Worm (Caenorhabditis elegans) whole organism, young adult: ENCODE data around the gene Y54G2A.41.

Source experiments
- B0019.2 ChIP-seq: fragments of 200-800 bp; sonication (Bioruptor generic); conservative IDR thresholded peaks from 2 replicates; pipeline ENCODE4 v1.3.6; 2022; ENCODE audit warnings: missing genetic modification reagents, missing genetic modification characterization, missing compliant biosample characterization
- B0336.3 ChIP-seq: fragments of 200-800 bp; sonication (Bioruptor generic); IDR thresholded peaks from 2 replicates; pipeline ENCODE4 v1.3.6; 2022; ENCODE audit warnings: missing genetic modification characterization, missing compliant biosample characterization
- C17E4.6 ChIP-seq: fragments of 200-800 bp; sonication (Bioruptor generic); IDR thresholded peaks from 2 replicates; pipeline ENCODE4 v1.3.6; 2022; ENCODE audit warnings: missing genetic modification reagents, missing genetic modification characterization, missing compliant biosample characterization
- D2030.7 ChIP-seq: fragments of 200-800 bp; sonication (Bioruptor generic); IDR thresholded peaks from 2 replicates; pipeline ENCODE4 v1.3.6; 2022; ENCODE audit warnings: missing genetic modification reagents, missing genetic modification characterization, missing compliant biosample characterization
- F23B12.7 ChIP-seq: sonication (generic microtip); optimal IDR thresholded peaks from 2 replicates; lab custom pipeline; 2017; ENCODE audit warnings: missing genetic modification characterization, mild to moderate bottlenecking, missing compliant biosample characterization, antibody characterized with exemption, moderate library complexity; ENCODE audit not compliant: insufficient read depth
- F55B11.4 ChIP-seq: sonication (generic microtip); optimal IDR thresholded peaks from 2 replicates; lab custom pipeline; 2016; ENCODE audit warnings: missing compliant biosample characterization, missing genetic modification characterization, borderline replicate concordance; ENCODE audit not compliant: insufficient read depth
- K11D2.4 ChIP-seq: fragments of 200-800 bp; sonication (Bioruptor generic); IDR thresholded peaks from 2 replicates; pipeline ENCODE4 v1.3.6; 2022; ENCODE audit warnings: missing genetic modification reagents, missing genetic modification characterization, missing compliant biosample characterization
- K12H6.12 ChIP-seq: fragments of 200-800 bp; sonication (Bioruptor generic); optimal IDR thresholded peaks from 2 replicates; lab custom pipeline; 2018; ENCODE audit warnings: mild to moderate bottlenecking, missing genetic modification characterization, missing compliant biosample characterization
- T07F8.4 ChIP-seq: sonication (generic microtip); optimal IDR thresholded peaks from 2 replicates; lab custom pipeline; 2016; ENCODE audit warnings: mild to moderate bottlenecking, missing genetic modification characterization, moderate library complexity, missing compliant biosample characterization
- T26A5.8 ChIP-seq: sonication (generic microtip); optimal IDR thresholded peaks from 2 replicates; lab custom pipeline; 2016; ENCODE audit warnings: missing genetic modification characterization, missing compliant biosample characterization
- Y53F4B.3 ChIP-seq: fragments of 200-800 bp; sonication (Bioruptor generic); IDR thresholded peaks from 2 replicates; pipeline ENCODE4 v1.3.6; 2022; ENCODE audit warnings: missing genetic modification reagents, missing genetic modification characterization, missing compliant biosample characterization
- Y53G8AR.9 ChIP-seq: fragments of 200-800 bp; sonication (Bioruptor generic); conservative IDR thresholded peaks from 2 replicates; pipeline ENCODE4 v1.3.6; 2022; ENCODE audit warnings: missing genetic modification reagents, missing genetic modification characterization, missing compliant biosample characterization
- Y79H2A.3 ChIP-seq: fragments of 200-800 bp; sonication (Bioruptor generic); conservative IDR thresholded peaks from 2 replicates; pipeline ENCODE4 v1.3.6; 2022; ENCODE audit warnings: missing genetic modification reagents, missing genetic modification characterization, missing compliant biosample characterization
- athp-1 ChIP-seq: sonication (generic microtip); optimal IDR thresholded peaks from 2 replicates; lab custom pipeline; 2017; ENCODE audit warnings: mild to moderate bottlenecking, missing genetic modification characterization, missing compliant biosample characterization
- bed-1 ChIP-seq: fragments of 200-800 bp; sonication (Bioruptor generic); IDR thresholded peaks from 2 replicates; pipeline ENCODE4 v1.3.6; 2022; ENCODE audit warnings: missing genetic modification reagents, missing genetic modification characterization, missing compliant biosample characterization
- bed-2 ChIP-seq: fragments of 200-800 bp; sonication (Bioruptor generic); IDR thresholded peaks from 2 replicates; pipeline ENCODE4 v1.3.6; 2022; ENCODE audit warnings: missing genetic modification reagents, missing genetic modification characterization, missing compliant biosample characterization
- cebp-1 ChIP-seq, 2 experiments: fragments of 200-800 bp in 1 of 2; sonication (Bioruptor generic) in 1 of 2; sonication (generic microtip) in 1 of 2; IDR thresholded peaks in 1 of 2; optimal IDR thresholded peaks in 1 of 2; 2 replicates each; pipeline versions ENCODE4 v1.3.6 to Lab custom; 2017 to 2022; ENCODE audit warnings: missing compliant biosample characterization in 2 of 2, missing genetic modification characterization in 2 of 2, mild to moderate bottlenecking in 1 of 2, missing genetic modification reagents in 1 of 2, moderate library complexity in 1 of 2
- ceh-58 ChIP-seq: fragments of 200-800 bp; sonication (Bioruptor generic); IDR thresholded peaks from 2 replicates; pipeline ENCODE4 v1.3.6; 2022; ENCODE audit warnings: missing genetic modification characterization, missing compliant biosample characterization
- chd-7 ChIP-seq: sonication (generic microtip); optimal IDR thresholded peaks from 2 replicates; lab custom pipeline; 2016; ENCODE audit warnings: mild to moderate bottlenecking, missing genetic modification characterization, moderate library complexity, missing compliant biosample characterization
- dpl-1 ChIP-seq: fragments of 150-350 bp; optimal IDR thresholded peaks from 2 replicates; lab custom pipeline; 2014; ENCODE audit warnings: missing biosample characterization, missing genetic modification reagents, missing genetic modification characterization
- egrh-3 ChIP-seq: fragments of 200-800 bp; sonication (Bioruptor generic); IDR thresholded peaks from 2 replicates; pipeline ENCODE4 v1.3.6; 2022; ENCODE audit warnings: missing genetic modification reagents, missing genetic modification characterization, missing compliant biosample characterization
- hlh-12 ChIP-seq: sonication (generic microtip); optimal IDR thresholded peaks from 2 replicates; lab custom pipeline; 2016; ENCODE audit warnings: missing genetic modification characterization, missing compliant biosample characterization
- hrde-1 ChIP-seq: sonication (generic microtip); optimal IDR thresholded peaks from 2 replicates; lab custom pipeline; 2016; ENCODE audit warnings: missing genetic modification characterization, mild to moderate bottlenecking, missing compliant biosample characterization, moderate library complexity, missing genotype, missing genetic modification reagents, borderline replicate concordance
- hsf-1 ChIP-seq: fragments of 200-800 bp; sonication (Bioruptor generic); IDR thresholded peaks from 2 replicates; pipeline ENCODE4 v1.3.6; 2022; ENCODE audit warnings: missing genetic modification reagents, missing genetic modification characterization, missing compliant biosample characterization
- let-607 ChIP-seq, 2 experiments: fragments of 200-800 bp in 1 of 2; sonication (Bioruptor generic) in 1 of 2; sonication (generic microtip) in 1 of 2; optimal IDR thresholded peaks; 2 replicates each; lab custom pipeline; 2016 to 2018; ENCODE audit warnings: mild to moderate bottlenecking in 2 of 2, missing compliant biosample characterization in 2 of 2, missing genetic modification characterization in 2 of 2, moderate library complexity in 2 of 2, missing genotype in 1 of 2
- lin-35 ChIP-seq, 3 experiments: fragments of 150-350 bp in 2 of 3; sonication (generic microtip) in 1 of 3; optimal IDR thresholded peaks; 2 replicates each; lab custom pipeline; 2014 to 2018; ENCODE audit warnings: missing biosample characterization in 3 of 3, missing genetic modification characterization in 3 of 3, missing genetic modification reagents in 3 of 3
- lin-54 ChIP-seq: fragments of 200-800 bp; sonication (Bioruptor generic); optimal IDR thresholded peaks from 2 replicates; lab custom pipeline; 2018; ENCODE audit warnings: mild to moderate bottlenecking, missing genetic modification characterization, missing compliant biosample characterization
- lir-1 ChIP-seq: fragments of 200-800 bp; sonication (Bioruptor generic); conservative IDR thresholded peaks from 2 replicates; pipeline ENCODE4 v1.3.6; 2022; ENCODE audit warnings: missing genetic modification reagents, missing genetic modification characterization, missing compliant biosample characterization
- lsl-1 ChIP-seq: fragments of 200-800 bp; sonication (Bioruptor generic); optimal IDR thresholded peaks from 2 replicates; lab custom pipeline; 2018; ENCODE audit warnings: mild to moderate bottlenecking, missing genetic modification characterization, moderate library complexity, missing compliant biosample characterization
- madf-10 ChIP-seq: sonication (generic microtip); optimal IDR thresholded peaks from 2 replicates; lab custom pipeline; 2016; ENCODE audit warnings: mild to moderate bottlenecking, missing genetic modification characterization, missing compliant biosample characterization
- madf-6 ChIP-seq: fragments of 200-800 bp; sonication (Bioruptor generic); IDR thresholded peaks from 2 replicates; pipeline ENCODE4 v1.3.6; 2022; ENCODE audit warnings: missing genetic modification reagents, missing genetic modification characterization, missing compliant biosample characterization
- mcd-1 ChIP-seq: fragments of 200-800 bp; sonication (Bioruptor generic); IDR thresholded peaks from 2 replicates; pipeline ENCODE4 v1.3.6; 2022; ENCODE audit warnings: missing genetic modification reagents, missing genetic modification characterization, missing compliant biosample characterization
- mes-4 ChIP-seq: sonication (generic microtip); optimal IDR thresholded peaks from 2 replicates; lab custom pipeline; 2016; ENCODE audit warnings: missing genotype, missing genetic modification characterization, missing compliant biosample characterization
- nhr-120 ChIP-seq: fragments of 200-800 bp; sonication (Bioruptor generic); IDR thresholded peaks from 2 replicates; pipeline ENCODE4 v1.3.6; 2022; ENCODE audit warnings: missing genetic modification characterization, missing compliant biosample characterization
- nhr-80 ChIP-seq: sonication (generic microtip); optimal IDR thresholded peaks from 2 replicates; lab custom pipeline; 2016; ENCODE audit warnings: missing genetic modification characterization, missing compliant biosample characterization
- nhr-90 ChIP-seq: sonication (generic microtip); optimal IDR thresholded peaks from 2 replicates; lab custom pipeline; 2016; ENCODE audit warnings: missing genotype, mild to moderate bottlenecking, missing genetic modification characterization, missing compliant biosample characterization
- rpc-1 ChIP-seq, 2 experiments: fragments of 150-350 bp in 1 of 2; sonication (generic microtip) in 1 of 2; optimal IDR thresholded peaks; 2 replicates each; lab custom pipeline; 2014 to 2018; ENCODE audit warnings: missing biosample characterization in 1 of 2, missing genetic modification characterization in 1 of 2, missing genetic modification reagents in 1 of 2, missing genotype in 1 of 2
- sdz-38 ChIP-seq: sonication (generic microtip); optimal IDR thresholded peaks from 2 replicates; lab custom pipeline; 2016; ENCODE audit warnings: missing genotype, missing genetic modification characterization, missing compliant biosample characterization
- snpc-3.4 ChIP-seq: sonication (generic microtip); optimal IDR thresholded peaks from 2 replicates; lab custom pipeline; 2017; ENCODE audit warnings: missing genetic modification characterization, mild to moderate bottlenecking, missing compliant biosample characterization, antibody characterized with exemption, moderate library complexity, missing genotype, missing genetic modification reagents
- snpc-4 ChIP-seq, 5 experiments: fragments of 150-350 bp in 1 of 5; sonication (generic microtip) in 4 of 5; optimal IDR thresholded peaks; 2 replicates each; lab custom pipeline; 2014 to 2018; ENCODE audit warnings: missing genetic modification characterization in 5 of 5, missing biosample characterization in 3 of 5, antibody characterized with exemption in 2 of 5, mild to moderate bottlenecking in 2 of 5, missing compliant biosample characterization in 2 of 5, missing genotype in 2 of 5, moderate library complexity in 2 of 5, missing genetic modification reagents in 1 of 5
- somi-1 ChIP-seq: fragments of 200-800 bp; sonication (Bioruptor generic); optimal IDR thresholded peaks from 2 replicates; lab custom pipeline; 2018; ENCODE audit warnings: mild to moderate bottlenecking, missing genetic modification characterization, missing compliant biosample characterization
- tbp1 ChIP-seq: fragments of 200-800 bp; sonication (Bioruptor generic); optimal IDR thresholded peaks from 2 replicates; lab custom pipeline; 2018; ENCODE audit warnings: mild to moderate bottlenecking, missing genetic modification characterization, missing compliant biosample characterization
- unc-62 ChIP-seq: fragments of 150-350 bp; optimal IDR thresholded peaks from 2 replicates; lab custom pipeline; 2014; ENCODE audit warnings: missing biosample characterization, missing genetic modification reagents, missing genetic modification characterization
- xnd-1 ChIP-seq: sonication (generic microtip); optimal IDR thresholded peaks from 2 replicates; lab custom pipeline; 2016; ENCODE audit warnings: missing genotype, missing genetic modification reagents, missing genetic modification characterization, missing compliant biosample characterization
- zfh-2 ChIP-seq: fragments of 200-800 bp; sonication (Bioruptor generic); conservative IDR thresholded peaks from 2 replicates; pipeline ENCODE4 v1.3.6; 2022; ENCODE audit warnings: missing genetic modification reagents, missing genetic modification characterization, missing compliant biosample characterization
- ztf-25 ChIP-seq: fragments of 200-800 bp; sonication (Bioruptor generic); IDR thresholded peaks from 2 replicates; pipeline ENCODE4 v1.3.6; 2022; ENCODE audit warnings: missing genetic modification reagents, missing genetic modification characterization, missing compliant biosample characterization
- ztf-3 ChIP-seq: fragments of 200-800 bp; sonication (Bioruptor generic); optimal IDR thresholded peaks from 2 replicates; lab custom pipeline; 2018; ENCODE audit warnings: mild to moderate bottlenecking, missing genetic modification characterization, missing compliant biosample characterization

Y54G2A.41 gene

DNA sequence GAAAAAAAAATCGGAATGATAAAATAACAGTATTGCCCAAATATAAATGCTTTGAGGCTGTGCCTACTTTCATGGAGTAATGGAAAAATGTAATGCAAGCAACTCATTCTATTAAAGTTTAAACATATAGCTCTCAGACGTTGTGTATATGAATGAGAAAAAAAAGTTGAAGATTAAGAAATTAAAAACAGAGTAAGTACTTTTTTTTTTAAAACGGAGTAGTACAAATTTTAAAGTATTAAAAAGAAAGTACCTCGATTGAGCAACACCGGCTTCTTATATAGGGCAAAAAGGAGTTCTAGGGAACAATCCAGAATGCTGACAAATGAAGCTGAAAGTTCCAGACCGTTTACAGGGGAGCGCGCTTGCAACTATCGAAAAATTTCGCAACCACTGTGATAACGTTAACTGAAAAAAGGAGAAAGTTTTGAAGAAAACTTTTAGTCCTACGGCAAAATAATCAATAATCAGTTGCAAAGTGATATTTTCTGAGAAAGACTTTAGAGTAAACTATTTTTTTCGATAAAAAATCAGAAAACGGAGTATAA is 40.5 kb upstream of the Y54G2A.41 start:
- no peak for TF ChIP-seq somi-1 (GFP tag; lab: Kevin White, UChicago)
- no peak for TF ChIP-seq bed-1 (GFP tag; lab: Robert Waterston, UW)
- no peak for TF ChIP-seq T26A5.8
- TF ChIP-seq F55B11.4 (tag; lab: Kevin White, UChicago), result no peak
- TF ChIP-seq mes-4, result no peak
- no peak for TF ChIP-seq hlh-12
- TF ChIP-seq chd-7 (tag; lab: Kevin White, UChicago), result no peak
- TF ChIP-seq zfh-2, result no peak
- TF ChIP-seq F23B12.7 (tag; lab: Kevin White, UChicago), result no peak
- TF ChIP-seq hrde-1, result no peak
- TF ChIP-seq madf-10 (tag; lab: Kevin White, UChicago), result peak; percentile 20
- no peak for TF ChIP-seq T07F8.4 (tag; lab: Kevin White, UChicago)
- peak; percentile 97 for TF ChIP-seq cebp-1 (GFP tag; IDR thresholded peaks at IDR 0.05; lab: Robert Waterston, UW)
- TF ChIP-seq cebp-1 (tag; optimal IDR thresholded peaks at IDR 0.05; lab: Kevin White, UChicago), result peak; percentile 96
- no peak for TF ChIP-seq unc-62 (GFP tag; lab: Kevin White, UChicago)
- TF ChIP-seq Y53G8AR.9, result no peak
- peak; percentile 24 for TF ChIP-seq tbp1
- TF ChIP-seq ztf-3 (GFP tag; lab: Kevin White, UChicago), result peak; percentile 17
- no peak for TF ChIP-seq C17E4.6 (GFP tag; lab: Robert Waterston, UW)
- peak; percentile 15 for TF ChIP-seq nhr-80 (tag; lab: Kevin White, UChicago)
- no peak for TF ChIP-seq snpc-4 (GFP tag; optimal IDR thresholded peaks at IDR 0.05; lab: Kevin White, UChicago)
- peak in 1 of 4 experiments; percentile 5 for TF ChIP-seq snpc-4 (tag; optimal IDR thresholded peaks at IDR 0.05; lab: Kevin White, UChicago)
- no peak for TF ChIP-seq snpc-3.4 (tag; lab: Kevin White, UChicago)
- TF ChIP-seq B0336.3 (GFP tag; lab: Robert Waterston, UW), result no peak
- TF ChIP-seq nhr-120 (GFP tag; lab: Robert Waterston, UW), result no peak
- no peak for TF ChIP-seq D2030.7 (GFP tag; lab: Robert Waterston, UW)
- no peak for TF ChIP-seq lir-1
- TF ChIP-seq lin-35 (GFP tag; optimal IDR thresholded peaks at IDR 0.05; lab: Kevin White, UChicago), result no peak
- peak; percentile 68 for TF ChIP-seq mcd-1 (GFP tag; lab: Robert Waterston, UW)
- TF ChIP-seq let-607 (tag; optimal IDR thresholded peaks at IDR 0.05; lab: Kevin White, UChicago), result peak in 1 of 2 experiments; percentile 38
- no peak for TF ChIP-seq athp-1 (tag; lab: Kevin White, UChicago)
- no peak for TF ChIP-seq ceh-58 (GFP tag; lab: Robert Waterston, UW)
- TF ChIP-seq B0019.2 (GFP tag; lab: Robert Waterston, UW), result no peak
- no peak for TF ChIP-seq bed-2 (GFP tag; lab: Robert Waterston, UW)
- TF ChIP-seq K11D2.4, result no peak
- no peak for TF ChIP-seq ztf-25 (GFP tag; lab: Robert Waterston, UW)
- no peak for TF ChIP-seq madf-6 (GFP tag; lab: Robert Waterston, UW)
- no peak for TF ChIP-seq Y53F4B.3 (GFP tag; lab: Robert Waterston, UW)
- TF ChIP-seq nhr-90 (tag; lab: Kevin White, UChicago), result no peak
- TF ChIP-seq K12H6.12 (tag; lab: Kevin White, UChicago), result no peak
- peak; percentile 12 for TF ChIP-seq rpc-1 (optimal IDR thresholded peaks at IDR 0.05; lab: Kevin White, UChicago)
- no peak for TF ChIP-seq rpc-1 (tag; optimal IDR thresholded peaks at IDR 0.05; lab: Kevin White, UChicago)
- no peak for TF ChIP-seq dpl-1
- TF ChIP-seq egrh-3 (GFP tag; lab: Robert Waterston, UW), result no peak
- TF ChIP-seq hsf-1 (GFP tag; lab: Robert Waterston, UW), result peak; percentile 91
- TF ChIP-seq lsl-1, result no peak
- no peak for TF ChIP-seq Y79H2A.3
- no peak for TF ChIP-seq sdz-38 (tag; lab: Kevin White, UChicago)
- TF ChIP-seq xnd-1, result no peak
- peak; percentile 2 for TF ChIP-seq lin-54 (GFP tag; lab: Kevin White, UChicago)
